Worm (Caenorhabditis elegans): ENCODE measurements around the gene trf-1.

Gene trf-1

DNA sequence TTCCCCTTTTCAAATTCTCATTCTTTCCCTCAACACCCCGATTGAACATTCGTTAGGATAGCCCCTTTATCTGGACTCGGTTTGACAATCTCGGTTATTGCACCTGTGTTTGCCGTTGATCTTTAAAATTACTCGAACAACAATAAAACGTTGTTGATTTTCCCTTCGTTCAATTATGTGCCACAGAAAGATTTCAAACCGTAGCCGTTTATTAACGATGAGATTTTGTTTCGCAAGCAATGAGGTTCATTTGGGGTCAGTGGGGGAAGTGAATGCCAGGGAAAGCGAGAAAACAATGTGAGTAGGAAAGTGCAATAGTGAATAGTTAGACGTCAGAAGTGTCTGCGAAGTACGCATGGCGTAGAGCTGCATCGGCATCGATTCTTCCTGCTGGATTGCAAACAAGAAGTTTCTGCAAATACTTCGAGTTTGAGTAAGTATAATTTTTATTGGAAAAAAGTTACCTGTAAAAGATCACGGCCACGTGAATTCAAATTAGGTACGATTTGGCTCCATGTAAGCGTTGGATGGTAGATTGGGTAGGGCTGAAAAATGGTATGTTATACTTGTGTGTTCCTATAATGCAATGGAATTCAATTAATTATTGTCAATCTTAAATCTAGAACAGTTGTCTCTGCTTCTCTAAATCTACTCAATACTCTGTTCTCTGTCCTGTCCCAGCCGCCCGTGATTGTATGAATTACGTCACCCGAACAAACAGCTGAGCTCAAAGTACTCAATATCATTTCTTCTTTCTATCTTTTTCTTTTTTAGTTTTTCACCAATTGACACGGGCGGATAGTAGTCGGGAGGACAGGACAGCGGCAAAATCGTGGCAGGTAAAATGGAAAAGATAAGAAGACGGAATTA is 34.5 kb downstream of the trf-1 start, which contains the start of gene kel-3 (continued):
- TF ChIP-seq daf-16 (GFP tag; optimal IDR thresholded peaks at IDR 0.05) = peak; percentile 50 to 61
- peak; percentile 79 for TF ChIP-seq daf-16 (tag; optimal IDR thresholded peaks at IDR 0.05)
- TF ChIP-seq snpc-4 (tag; optimal IDR thresholded peaks at IDR 0.05) = no peak
- TF ChIP-seq nhr-237 (tag; optimal IDR thresholded peaks at IDR 0.05) = peak; percentile 63
- peak in 1 of 2 experiments; percentile 81; a peak in 2 of 4 replicates for TF ChIP-seq madf-5 (GFP tag; IDR thresholded peaks at IDR 0.05)
- TF ChIP-seq ZK337.2 (GFP tag; IDR thresholded peaks at IDR 0.05) = no peak
- TF ChIP-seq jun-1 (tag; optimal IDR thresholded peaks at IDR 0.05) = no peak
- TF ChIP-seq lin-1 (GFP tag; IDR thresholded peaks at IDR 0.05) = peak; percentile 81
- TF ChIP-seq nhr-77 (tag; optimal IDR thresholded peaks at IDR 0.05) = peak; percentile 88
- peak; percentile 99 for TF ChIP-seq ama-1 (optimal IDR thresholded peaks at IDR 0.05)
- TF ChIP-seq dmd-9 (GFP tag; IDR thresholded peaks at IDR 0.05) = peak; percentile 67
- peak; percentile 19 for TF ChIP-seq ceh-20 (GFP tag; IDR thresholded peaks at IDR 0.05)
- peak; percentile 83 for TF ChIP-seq Y105C5A.15 (GFP tag; IDR thresholded peaks at IDR 0.05)
- TF ChIP-seq hlh-30 (tag; optimal IDR thresholded peaks at IDR 0.05; ENCODE audit: insufficient read depth) = peak; percentile 76
- TF ChIP-seq F10B5.3 (tag; optimal IDR thresholded peaks at IDR 0.05) = peak; percentile 76
- TF ChIP-seq skn-1 (tag; optimal IDR thresholded peaks at IDR 0.05) = no peak
- TF ChIP-seq nhr-10 (tag; optimal IDR thresholded peaks at IDR 0.05) = peak; percentile 69
- TF ChIP-seq egl-43 (GFP tag; IDR thresholded peaks at IDR 0.05) = peak; percentile 70
- peak; percentile 84 for TF ChIP-seq duxl-1 (tag; optimal IDR thresholded peaks at IDR 0.05; ENCODE audit: poor library complexity)
- peak; percentile 89 for TF ChIP-seq unc-130 (GFP tag; optimal IDR thresholded peaks at IDR 0.05)
- no peak for TF ChIP-seq fkh-10 (GFP tag; optimal IDR thresholded peaks at IDR 0.05)
- TF ChIP-seq lin-29 (GFP tag; IDR thresholded peaks at IDR 0.05) = no peak; the same call in 1 of the 2 replicates
- peak; percentile 44 for TF ChIP-seq rbr-2 (tag; optimal IDR thresholded peaks at IDR 0.05)
- TF ChIP-seq F44E2.7 (GFP tag; IDR thresholded peaks at IDR 0.05) = no peak
- TF ChIP-seq mep-1 (tag; optimal IDR thresholded peaks at IDR 0.05) = peak; percentile 88
- TF ChIP-seq php-3 (GFP tag; IDR thresholded peaks at IDR 0.05) = peak; percentile 89
- TF ChIP-seq ztf-11 (tag; optimal IDR thresholded peaks at IDR 0.05) = no peak
- TF ChIP-seq daf-8 (GFP tag; IDR thresholded peaks at IDR 0.05) = peak; percentile 34; the same call in 1 of the 2 replicates
- no peak for TF ChIP-seq ceh-62 (tag; optimal IDR thresholded peaks at IDR 0.05)
- TF ChIP-seq nhr-102 (tag; optimal IDR thresholded peaks at IDR 0.05) = peak; percentile 90
- peak; percentile 97 for TF ChIP-seq sdz-12 (GFP tag; optimal IDR thresholded peaks at IDR 0.05)
- peak; percentile 78 for TF ChIP-seq Y5F2A.4 (GFP tag; optimal IDR thresholded peaks at IDR 0.05)
- peak; percentile 82 for TF ChIP-seq mdt-29 (GFP tag; IDR thresholded peaks at IDR 0.05)
- TF ChIP-seq mxl-3 (GFP tag; optimal IDR thresholded peaks at IDR 0.05) = no peak
- peak; percentile 82 for TF ChIP-seq lin-13 (GFP tag; optimal IDR thresholded peaks at IDR 0.05)
- peak; percentile 85 for TF ChIP-seq Y48G9A.11 (GFP tag; IDR thresholded peaks at IDR 0.05)
- TF ChIP-seq nhr-25 (tag; optimal IDR thresholded peaks at IDR 0.05; ENCODE audit: borderline replicate concordance, insufficient read depth) = no peak
- peak; percentile 96 for TF ChIP-seq zfp-3 (GFP tag; conservative IDR thresholded peaks at IDR 0.05)
- peak; percentile 34 for TF ChIP-seq attf-4 (tag; optimal IDR thresholded peaks at IDR 0.05)
- peak; percentile 72 for TF ChIP-seq snpc-1.2 (GFP tag; IDR thresholded peaks at IDR 0.05)
- no peak for TF ChIP-seq egl-27 (tag; optimal IDR thresholded peaks at IDR 0.05)
- no peak for TF ChIP-seq ceh-28 (tag; optimal IDR thresholded peaks at IDR 0.05)
- TF ChIP-seq set-16 (GFP tag; IDR thresholded peaks at IDR 0.05) = no peak
- peak; percentile 93 for TF ChIP-seq pqm-1 (tag; optimal IDR thresholded peaks at IDR 0.05)
- peak; percentile 67; the same call in 1 of the 2 replicates for TF ChIP-seq D1046.2 (GFP tag; IDR thresholded peaks at IDR 0.05)
- peak; percentile 70; the same call in 1 of the 2 replicates for TF ChIP-seq Y75B8A.6 (GFP tag; IDR thresholded peaks at IDR 0.05)
- peak; percentile 98 for TF ChIP-seq dve-1 (tag; optimal IDR thresholded peaks at IDR 0.05; ENCODE audit: insufficient read depth)
- peak; percentile 85 for TF ChIP-seq nhr-6 (tag; optimal IDR thresholded peaks at IDR 0.05)
- TF ChIP-seq ZK546.5 (tag; optimal IDR thresholded peaks at IDR 0.05) = peak in 1 of 2 experiments; percentile 63
